Fruit fly (Drosophila melanogaster) whole organism, embryonic: ENCODE measurements around the gene CG13012.

Experiments used
- Adf1 ChIP-seq: fragments of 200-800 bp; sonication (Bioruptor generic); IDR thresholded peaks from 2 replicates; pipeline ENCODE4 v1.3.6; 2022; ENCODE audit warnings: missing biosample characterization, missing genetic modification characterization
- CG12299 ChIP-seq: fragments of 200-800 bp; sonication (Bioruptor generic); optimal IDR thresholded peaks from 2 replicates; lab custom pipeline; 2018; ENCODE audit warnings: missing biosample characterization, mild to moderate bottlenecking, missing genetic modification characterization
- CG13894 ChIP-seq: fragments of 200-800 bp; sonication (Bioruptor generic); optimal IDR thresholded peaks from 3 replicates; lab custom pipeline; 2018; ENCODE audit warnings: missing biosample characterization, mild to moderate bottlenecking, missing genetic modification characterization, moderate library complexity
- CG18599 ChIP-seq: fragments of 200-800 bp; sonication (Bioruptor generic); optimal IDR thresholded peaks from 3 replicates; lab custom pipeline; 2017; ENCODE audit warnings: missing biosample characterization, missing genetic modification characterization, mild to moderate bottlenecking, moderate library complexity, missing genetic modification reagents
- CG4707 ChIP-seq: fragments of 200-800 bp; sonication (Bioruptor generic); optimal IDR thresholded peaks from 2 replicates; lab custom pipeline; 2018; ENCODE audit warnings: missing biosample characterization, mild to moderate bottlenecking, missing genetic modification characterization, moderate library complexity
- CG7786 ChIP-seq: fragments of 200-800 bp; sonication (Bioruptor generic); optimal IDR thresholded peaks from 2 replicates; lab custom pipeline; 2016; ENCODE audit warnings: missing biosample characterization, missing genetic modification characterization
- PHDP ChIP-seq: fragments of 200-800 bp; sonication (Bioruptor generic); optimal IDR thresholded peaks from 3 replicates; lab custom pipeline; 2018; ENCODE audit warnings: missing biosample characterization, mild to moderate bottlenecking, missing genetic modification characterization, moderate library complexity

dm6 chrX:16688106-16688459 lies 11.5 kb upstream of the CG13012 start:
- no peak for TF ChIP-seq PHDP (tag; lab: Kevin White, UChicago)
- TF ChIP-seq CG12299 (tag; lab: Kevin White, UChicago) = no peak
- no peak for TF ChIP-seq Adf1 (GFP tag; lab: Robert Waterston, UW)
- TF ChIP-seq CG13894 = no peak
- no peak for TF ChIP-seq CG4707 (GFP tag; lab: Kevin White, UChicago)
- no peak for TF ChIP-seq CG7786 (GFP tag; lab: Kevin White, UChicago)
- no peak for TF ChIP-seq CG18599 (GFP tag; lab: Kevin White, UChicago)
